Worm (Caenorhabditis elegans): Measurements from ENCODE around the gene nspf-2.

ce11 chrII:2649539-2649938, 39.2 kb upstream of the nspf-2 start, which contains the start of the genes F22E5.13 and F22E5.6:
- TF ChIP-seq unc-62 (GFP tag; optimal IDR thresholded peaks at IDR 0.05) (no peak), aly-2 (tag; optimal IDR thresholded peaks at IDR 0.05) (no peak), ztf-4 (tag; optimal IDR thresholded peaks at IDR 0.05) (no peak)
